Worm (Caenorhabditis elegans) whole organism, L1 larva: ENCODE measurements around the gene C05C12.1.

ENCODE experiments used
- fos-1 ChIP-seq: fragments of 150-350 bp; optimal IDR thresholded peaks from 2 replicates; lab custom pipeline; 2014; ENCODE audit warnings: missing biosample characterization, missing genetic modification characterization
- lin-13 ChIP-seq: fragments of 150-350 bp; optimal IDR thresholded peaks from 2 replicates; lab custom pipeline; 2014; ENCODE audit warnings: missing biosample characterization, missing genetic modification reagents, missing genetic modification characterization
- lsy-2 ChIP-seq, 2 experiments: fragments of 150-350 bp; optimal IDR thresholded peaks; 2 replicates each; lab custom pipeline; 2014; ENCODE audit warnings: missing biosample characterization in 2 of 2, missing genetic modification characterization in 2 of 2
- nhr-20 ChIP-seq: sonication (generic microtip); optimal IDR thresholded peaks from 2 replicates; lab custom pipeline; 2016; ENCODE audit warnings: mild to moderate bottlenecking, missing genetic modification characterization, missing compliant biosample characterization
- snpc-4 ChIP-seq: fragments of 150-350 bp; optimal IDR thresholded peaks from 2 replicates; lab custom pipeline; 2014; ENCODE audit warnings: missing biosample characterization, missing genetic modification characterization
- sox-4 ChIP-seq: sonication (generic microtip); optimal IDR thresholded peaks from 2 replicates; lab custom pipeline; 2016; ENCODE audit warnings: missing genetic modification characterization, missing compliant biosample characterization

- no peak for TF ChIP-seq fos-1
- TF ChIP-seq lin-13 (GFP tag; lab: Kevin White, UChicago) = no peak
- TF ChIP-seq sox-4 (tag; lab: Kevin White, UChicago) = no peak
- no peak for TF ChIP-seq snpc-4
- no peak for TF ChIP-seq lsy-2 (tag; optimal IDR thresholded peaks at IDR 0.05; lab: Kevin White, UChicago)
- no peak for TF ChIP-seq nhr-20 (tag; lab: Kevin White, UChicago)
Measured at ce11 chrIV:11276026-11276425, 22.2 kb downstream of the C05C12.1 start.
